Worm (Caenorhabditis elegans) whole organism, L2 larva: ENCODE results near the gene C54E4.5.

Source experiments
- C34F6.9 ChIP-seq: fragments of 150-350 bp; optimal IDR thresholded peaks from 2 replicates; lab custom pipeline; 2014; ENCODE audit warnings: missing biosample characterization, missing genetic modification characterization
- F13H6.1 ChIP-seq: sonication (generic microtip); optimal IDR thresholded peaks from 2 replicates; lab custom pipeline; 2016; ENCODE audit warnings: missing genetic modification characterization, missing compliant biosample characterization
- R02D3.7 ChIP-seq: fragments of 150-350 bp; optimal IDR thresholded peaks from 2 replicates; lab custom pipeline; 2014; ENCODE audit warnings: missing biosample characterization, missing genetic modification characterization
- ZK546.5 ChIP-seq: sonication (generic microtip); optimal IDR thresholded peaks from 2 replicates; lab custom pipeline; 2017; ENCODE audit warnings: missing biosample characterization, missing genetic modification characterization
- ama-1 ChIP-seq: fragments of 150-350 bp; optimal IDR thresholded peaks from 2 replicates; lab custom pipeline; 2018; ENCODE audit warnings: inconsistent platforms
- blmp-1 ChIP-seq: sonication (generic microtip); optimal IDR thresholded peaks from 2 replicates; lab custom pipeline; 2017; ENCODE audit warnings: missing genetic modification characterization, mild to moderate bottlenecking, missing compliant biosample characterization, antibody characterized with exemption, moderate library complexity; ENCODE audit not compliant: insufficient read depth
- ceh-16 ChIP-seq: fragments of 150-350 bp; optimal IDR thresholded peaks from 2 replicates; lab custom pipeline; 2014; ENCODE audit warnings: missing biosample characterization, missing genetic modification characterization
- ceh-82 ChIP-seq: fragments of 150-350 bp; optimal IDR thresholded peaks from 2 replicates; lab custom pipeline; 2014; ENCODE audit warnings: missing biosample characterization, missing genetic modification characterization
- crh-2 ChIP-seq: sonication (generic microtip); optimal IDR thresholded peaks from 2 replicates; lab custom pipeline; 2017; ENCODE audit warnings: missing biosample characterization, missing genetic modification characterization
- dmd-4 ChIP-seq: sonication (generic microtip); optimal IDR thresholded peaks from 2 replicates; lab custom pipeline; 2017; ENCODE audit warnings: missing biosample characterization, missing genetic modification characterization
- egl-27 ChIP-seq: sonication (generic microtip); optimal IDR thresholded peaks from 3 replicates; lab custom pipeline; 2017; ENCODE audit warnings: missing biosample characterization, missing genetic modification reagents, missing genetic modification characterization
- elt-1 ChIP-seq: fragments of 150-350 bp; optimal IDR thresholded peaks from 2 replicates; lab custom pipeline; 2014; ENCODE audit warnings: missing biosample characterization, missing genetic modification characterization
- elt-3 ChIP-seq: sonication (generic microtip); optimal IDR thresholded peaks from 2 replicates; lab custom pipeline; 2017; ENCODE audit warnings: missing biosample characterization, missing genetic modification characterization
- gmeb-1 ChIP-seq: fragments of 150-350 bp; optimal IDR thresholded peaks from 2 replicates; lab custom pipeline; 2014; ENCODE audit warnings: missing biosample characterization, missing genetic modification characterization
- lin-11 ChIP-seq: fragments of 150-350 bp; sonication (generic microtip); optimal IDR thresholded peaks from 2 replicates; lab custom pipeline; 2014; ENCODE audit warnings: missing biosample characterization, missing genetic modification characterization, inconsistent platforms, mixed read lengths
- lin-13 ChIP-seq: fragments of 150-350 bp; optimal IDR thresholded peaks from 2 replicates; lab custom pipeline; 2014; ENCODE audit warnings: missing biosample characterization, missing genetic modification reagents, missing genetic modification characterization
- lsy-2 ChIP-seq, 2 experiments: fragments of 150-350 bp in 1 of 2; sonication (generic microtip) in 1 of 2; optimal IDR thresholded peaks; 2 replicates each; lab custom pipeline; 2014 to 2017; ENCODE audit warnings: missing biosample characterization in 2 of 2, missing genetic modification characterization in 2 of 2
- mab-5 ChIP-seq: fragments of 150-350 bp; optimal IDR thresholded peaks from 2 replicates; lab custom pipeline; 2014; ENCODE audit warnings: missing biosample characterization, missing genetic modification characterization
- mbf-1 ChIP-seq: sonication (generic microtip); optimal IDR thresholded peaks from 2 replicates; lab custom pipeline; 2017; ENCODE audit warnings: missing biosample characterization, missing genetic modification characterization
- mdl-1 ChIP-seq, 2 experiments: fragments of 150-350 bp in 1 of 2; sonication (generic microtip) in 1 of 2; optimal IDR thresholded peaks; 2 replicates each; lab custom pipeline; 2017; ENCODE audit warnings: missing biosample characterization in 2 of 2, missing genetic modification characterization in 2 of 2
- nhr-10 ChIP-seq: sonication (generic microtip); optimal IDR thresholded peaks from 2 replicates; lab custom pipeline; 2017; ENCODE audit warnings: missing biosample characterization, missing genetic modification characterization
- nhr-11 ChIP-seq: fragments of 150-350 bp; optimal IDR thresholded peaks from 2 replicates; lab custom pipeline; 2014; ENCODE audit warnings: missing biosample characterization, missing genetic modification characterization
- nhr-129 ChIP-seq: fragments of 150-350 bp; optimal IDR thresholded peaks from 2 replicates; lab custom pipeline; 2014; ENCODE audit warnings: missing biosample characterization, missing genetic modification characterization
- nhr-21 ChIP-seq: fragments of 150-350 bp; optimal IDR thresholded peaks from 2 replicates; lab custom pipeline; 2014; ENCODE audit warnings: missing biosample characterization, missing genetic modification characterization
- nhr-23 ChIP-seq: fragments of 150-350 bp; optimal IDR thresholded peaks from 2 replicates; lab custom pipeline; 2014; ENCODE audit warnings: missing biosample characterization, missing genetic modification reagents, missing genetic modification characterization
- nhr-237 ChIP-seq: fragments of 150-350 bp; optimal IDR thresholded peaks from 2 replicates; lab custom pipeline; 2014; ENCODE audit warnings: missing biosample characterization, missing genetic modification characterization
- nhr-25 ChIP-seq: fragments of 150-350 bp; sonication (generic microtip); optimal IDR thresholded peaks from 3 replicates; lab custom pipeline; 2014; ENCODE audit warnings: missing biosample characterization, missing genetic modification characterization
- nhr-77 ChIP-seq: fragments of 150-350 bp; optimal IDR thresholded peaks from 2 replicates; lab custom pipeline; 2014; ENCODE audit warnings: missing biosample characterization, missing genetic modification characterization
- sem-4 ChIP-seq: fragments of 150-350 bp; optimal IDR thresholded peaks from 2 replicates; lab custom pipeline; 2014; ENCODE audit warnings: missing biosample characterization, missing genetic modification reagents, missing genetic modification characterization
- skn-1 ChIP-seq: sonication (generic microtip); optimal IDR thresholded peaks from 2 replicates; lab custom pipeline; 2017; ENCODE audit warnings: missing biosample characterization, missing genetic modification characterization
- sma-3 ChIP-seq: sonication (generic microtip); optimal IDR thresholded peaks from 2 replicates; lab custom pipeline; 2016; ENCODE audit warnings: missing genetic modification reagents, missing genetic modification characterization, missing compliant biosample characterization
- sma-9 ChIP-seq, 2 experiments: fragments of 150-350 bp in 1 of 2; sonication (generic microtip) in 1 of 2; optimal IDR thresholded peaks; 2 replicates each; lab custom pipeline; 2014 to 2016; ENCODE audit warnings: missing genetic modification characterization in 2 of 2, mild to moderate bottlenecking in 1 of 2, missing biosample characterization in 1 of 2, missing compliant biosample characterization in 1 of 2, missing genetic modification reagents in 1 of 2, moderate library complexity in 1 of 2
- unc-55 ChIP-seq: fragments of 150-350 bp; sonication (generic microtip); optimal IDR thresholded peaks from 3 replicates; lab custom pipeline; 2014; ENCODE audit warnings: missing biosample characterization, missing genetic modification reagents, missing genetic modification characterization
- zag-1 ChIP-seq: fragments of 150-350 bp; optimal IDR thresholded peaks from 2 replicates; lab custom pipeline; 2014; ENCODE audit warnings: missing biosample characterization, missing genetic modification characterization
- ztf-1 ChIP-seq: fragments of 200-800 bp; sonication (Bioruptor generic); conservative IDR thresholded peaks from 2 replicates; pipeline ENCODE4 v1.3.6; 2022; ENCODE audit warnings: missing genetic modification characterization, missing compliant biosample characterization
- ztf-11 ChIP-seq: sonication (generic microtip); optimal IDR thresholded peaks from 2 replicates; lab custom pipeline; 2017; ENCODE audit warnings: missing biosample characterization, missing genetic modification characterization
- ztf-4 ChIP-seq: fragments of 150-350 bp; optimal IDR thresholded peaks from 2 replicates; lab custom pipeline; 2014; ENCODE audit warnings: missing biosample characterization, missing genetic modification characterization

Gene C54E4.5

ce11 chrIV:2149247-2149756, at the start of gene C54E4.5:
C54E4.5 (minus strand) TSS chrIV:2149297.
- TF ChIP-seq skn-1 (tag; lab: Kevin White, UChicago) (no peak), mdl-1 (tag; optimal IDR thresholded peaks at IDR 0.05; lab: Kevin White, UChicago) (no peak), nhr-11 (no peak), blmp-1 (peak; percentile 44), egl-27 (tag; lab: Kevin White, UChicago) (peak; percentile 54), elt-3 (tag; lab: Kevin White, UChicago) (no peak), sma-9 (GFP tag; optimal IDR thresholded peaks at IDR 0.05; lab: Kevin White, UChicago) (peak; percentile 80), sma-9 (tag; optimal IDR thresholded peaks at IDR 0.05; lab: Kevin White, UChicago) (no peak), nhr-21 (tag; lab: Kevin White, UChicago) (peak; percentile 53), crh-2 (peak; percentile 6), sma-3 (GFP tag; lab: Kevin White, UChicago) (peak; percentile 52), gmeb-1 (peak; percentile 38), nhr-23 (tag; lab: Kevin White, UChicago) (no peak), lin-13 (no peak), nhr-25 (peak; percentile 70), ceh-16 (peak; percentile 3), zag-1 (no peak)
- TF ChIP-seq, all 48 proteins: peak for 9

- TF ChIP-seq R02D3.7 (no peak), nhr-129 (no peak), unc-55 (GFP tag; lab: Kevin White, UChicago) (no peak), mdl-1 (tag; optimal IDR thresholded peaks at IDR 0.05; lab: Kevin White, UChicago) (no peak), skn-1 (tag; lab: Kevin White, UChicago) (no peak), elt-1 (tag; lab: Kevin White, UChicago) (no peak), ztf-4 (tag; lab: Kevin White, UChicago) (no peak), sma-9 (GFP tag; optimal IDR thresholded peaks at IDR 0.05; lab: Kevin White, UChicago) (no peak), sma-9 (tag; optimal IDR thresholded peaks at IDR 0.05; lab: Kevin White, UChicago) (no peak), ceh-82 (tag; lab: Kevin White, UChicago) (no peak), ztf-1 (no peak), lsy-2 (tag; optimal IDR thresholded peaks at IDR 0.05; lab: Kevin White, UChicago) (no peak), mab-5 (tag; lab: Kevin White, UChicago) (no peak), lin-11 (no peak), dmd-4 (tag; lab: Kevin White, UChicago) (no peak), blmp-1 (no peak)
These were observed 49.6 kb upstream of the C54E4.5 start, which contains the start of gene Y71G10AR.4 for ce11 chrIV:2198741-2199140. Y71G10AR.4 (plus strand) TSS chrIV:2199041.

- TF ChIP-seq nhr-25 (peak; percentile 15), sma-9 (GFP tag; optimal IDR thresholded peaks at IDR 0.05; lab: Kevin White, UChicago) (peak; percentile 11), sma-9 (tag; optimal IDR thresholded peaks at IDR 0.05; lab: Kevin White, UChicago) (no peak), F13H6.1 (tag; lab: Kevin White, UChicago) (no peak), ztf-11 (tag; lab: Kevin White, UChicago) (no peak)
These were observed 46.5 kb upstream of the C54E4.5 start for ce11 chrIV:2195598-2195997.

- peak; percentile 67 for TF ChIP-seq nhr-129
- no peak for TF ChIP-seq sma-9 (GFP tag; optimal IDR thresholded peaks at IDR 0.05; lab: Kevin White, UChicago)
- no peak for TF ChIP-seq sma-9 (tag; optimal IDR thresholded peaks at IDR 0.05; lab: Kevin White, UChicago)
These were observed 44.5 kb upstream of the C54E4.5 start for ce11 chrIV:2193558-2193957.

- peak in 1 of 2 experiments; percentile 17 for TF ChIP-seq lsy-2 (tag; optimal IDR thresholded peaks at IDR 0.05; lab: Kevin White, UChicago)
- TF ChIP-seq sma-3 (GFP tag; lab: Kevin White, UChicago) = no peak
- TF ChIP-seq nhr-25 = peak; percentile 34
- TF ChIP-seq nhr-23 (tag; lab: Kevin White, UChicago) = no peak
- no peak for TF ChIP-seq dmd-4 (tag; lab: Kevin White, UChicago)
- no peak for TF ChIP-seq nhr-77 (tag; lab: Kevin White, UChicago)
- TF ChIP-seq, all 48 proteins: peak for 2
These were observed 43.9 kb upstream of the C54E4.5 start for ce11 chrIV:2193037-2193436.

ce11 chrIV:2177545-2177944, 28.4 kb upstream of the C54E4.5 start, which contains the start of gene hrpu-2:
hrpu-2 (plus strand) TSS chrIV:2177896.
- TF ChIP-seq sma-9 (GFP tag; optimal IDR thresholded peaks at IDR 0.05; lab: Kevin White, UChicago) = peak; percentile 85
- no peak for TF ChIP-seq sma-9 (tag; optimal IDR thresholded peaks at IDR 0.05; lab: Kevin White, UChicago)
- TF ChIP-seq nhr-77 (tag; lab: Kevin White, UChicago) = no peak
- peak; percentile 90 for TF ChIP-seq crh-2
- no peak for TF ChIP-seq dmd-4 (tag; lab: Kevin White, UChicago)
- TF ChIP-seq C34F6.9 = peak; percentile 88
- peak; percentile 78 for TF ChIP-seq nhr-25
- peak; percentile 71 for TF ChIP-seq nhr-21 (tag; lab: Kevin White, UChicago)
- no peak for TF ChIP-seq ceh-16
- TF ChIP-seq skn-1 (tag; lab: Kevin White, UChicago) = no peak
- peak; percentile 53 for TF ChIP-seq blmp-1
- TF ChIP-seq mab-5 (tag; lab: Kevin White, UChicago) = peak; percentile 89
- peak; percentile 41 for TF ChIP-seq ceh-82 (tag; lab: Kevin White, UChicago)
- no peak for TF ChIP-seq nhr-10
- peak in 1 of 2 experiments; percentile 45 for TF ChIP-seq mdl-1 (tag; optimal IDR thresholded peaks at IDR 0.05; lab: Kevin White, UChicago)
- no peak for TF ChIP-seq ama-1 (lab: Kevin White, UChicago)
- TF ChIP-seq ztf-4 (tag; lab: Kevin White, UChicago) = peak; percentile 28
- TF ChIP-seq nhr-237 (tag; lab: Kevin White, UChicago) = no peak
- peak; percentile 72 for TF ChIP-seq F13H6.1 (tag; lab: Kevin White, UChicago)
- TF ChIP-seq nhr-23 (tag; lab: Kevin White, UChicago) = no peak
- TF ChIP-seq mbf-1 (tag; lab: Kevin White, UChicago) = no peak
- no peak for TF ChIP-seq elt-3 (tag; lab: Kevin White, UChicago)
- TF ChIP-seq sem-4 (tag; lab: Kevin White, UChicago) = peak; percentile 62
- no peak for TF ChIP-seq elt-1 (tag; lab: Kevin White, UChicago)
- TF ChIP-seq sma-3 (GFP tag; lab: Kevin White, UChicago) = peak; percentile 78
- peak; percentile 98 for TF ChIP-seq gmeb-1
- TF ChIP-seq zag-1 = no peak
- TF ChIP-seq ZK546.5 (tag; lab: Kevin White, UChicago) = no peak
- no peak for TF ChIP-seq nhr-11
